Fruit fly (Drosophila melanogaster) whole organism, embryonic: ENCODE results near the gene Nelf-E.

Experiments
- Bgb ChIP-seq: fragments of 200-800 bp; sonication (Bioruptor generic); IDR thresholded peaks from 2 replicates; pipeline ENCODE4 v1.3.6; 2022; ENCODE audit warnings: missing biosample characterization, missing genetic modification characterization; ENCODE audit not compliant: partially characterized antibody
- CG10462 ChIP-seq: fragments of 200-800 bp; sonication (Bioruptor generic); optimal IDR thresholded peaks from 2 replicates; lab custom pipeline; 2016; ENCODE audit warnings: missing biosample characterization, missing genetic modification characterization
- CG12299 ChIP-seq: fragments of 200-800 bp; sonication (Bioruptor generic); optimal IDR thresholded peaks from 2 replicates; lab custom pipeline; 2018; ENCODE audit warnings: missing biosample characterization, mild to moderate bottlenecking, missing genetic modification characterization
- CG12659 ChIP-seq: fragments of 200-800 bp; sonication (Bioruptor generic); optimal IDR thresholded peaks from 3 replicates; lab custom pipeline; 2017; ENCODE audit warnings: mild to moderate bottlenecking, missing biosample characterization, missing genetic modification reagents, missing genetic modification characterization
- CG13287 ChIP-seq: fragments of 200-800 bp; sonication (Bioruptor generic); IDR thresholded peaks from 2 replicates; pipeline ENCODE4 v1.3.6; 2022; ENCODE audit warnings: missing biosample characterization, missing genetic modification characterization; ENCODE audit not compliant: partially characterized antibody
- CG14667 ChIP-seq: fragments of 200-800 bp; sonication (Bioruptor generic); IDR thresholded peaks from 2 replicates; pipeline ENCODE4 v1.3.6; 2022; ENCODE audit warnings: missing biosample characterization, missing genetic modification characterization
- CG16813 ChIP-seq: fragments of 200-800 bp; sonication (Bioruptor generic); IDR thresholded peaks from 3 replicates; pipeline ENCODE4 v1.3.6; 2022; ENCODE audit warnings: missing biosample characterization, missing genetic modification characterization; ENCODE audit not compliant: partially characterized antibody
- CG17186 ChIP-seq: fragments of 200-800 bp; sonication (Bioruptor generic); optimal IDR thresholded peaks from 3 replicates; lab custom pipeline; 2017; ENCODE audit warnings: missing biosample characterization, missing genetic modification reagents, missing genetic modification characterization
- CG18011 ChIP-seq: fragments of 200-800 bp; sonication (Bioruptor generic); optimal IDR thresholded peaks from 2 replicates; lab custom pipeline; 2017; ENCODE audit warnings: missing biosample characterization, missing genetic modification characterization, mild to moderate bottlenecking, moderate library complexity, missing genotype
- CG18764 ChIP-seq: fragments of 200-800 bp; sonication (Bioruptor generic); optimal IDR thresholded peaks from 3 replicates; lab custom pipeline; 2016; ENCODE audit warnings: missing biosample characterization, missing genetic modification characterization
- CG2116 ChIP-seq: fragments of 200-800 bp; sonication (Bioruptor generic); optimal IDR thresholded peaks from 3 replicates; lab custom pipeline; 2018; ENCODE audit warnings: missing biosample characterization, mild to moderate bottlenecking, missing genetic modification characterization
- CG3281 ChIP-seq: fragments of 200-800 bp; sonication (Bioruptor generic); optimal IDR thresholded peaks from 3 replicates; lab custom pipeline; 2017; ENCODE audit warnings: missing biosample characterization, mild to moderate bottlenecking, missing genetic modification characterization
- CG4617 ChIP-seq: fragments of 200-800 bp; sonication (Bioruptor generic); optimal IDR thresholded peaks from 3 replicates; lab custom pipeline; 2016; ENCODE audit warnings: missing biosample characterization, missing genetic modification characterization, borderline replicate concordance
- CG6791 ChIP-seq: fragments of 200-800 bp; sonication (Bioruptor generic); IDR thresholded peaks from 3 replicates; pipeline ENCODE4 v1.3.6; 2022; ENCODE audit warnings: missing biosample characterization, missing genetic modification characterization; ENCODE audit not compliant: partially characterized antibody
- CG9932 ChIP-seq: fragments of 200-800 bp; sonication (Bioruptor generic); IDR thresholded peaks from 2 replicates; pipeline ENCODE4 v1.3.6; 2022; ENCODE audit warnings: missing biosample characterization, missing genetic modification characterization
- CHES-1-like ChIP-seq: fragments of 200-800 bp; sonication (Bioruptor generic); optimal IDR thresholded peaks from 2 replicates; lab custom pipeline; 2016; ENCODE audit warnings: missing biosample characterization, missing genetic modification characterization
- Dll ChIP-seq: fragments of 200-800 bp; sonication (Bioruptor generic); IDR thresholded peaks from 4 replicates; pipeline ENCODE4 v1.3.6; 2022; ENCODE audit warnings: missing biosample characterization, missing genetic modification characterization; ENCODE audit not compliant: partially characterized antibody
- Dp ChIP-seq: fragments of 200-800 bp; sonication (Bioruptor generic); optimal IDR thresholded peaks from 2 replicates; lab custom pipeline; 2018; ENCODE audit warnings: missing biosample characterization, mild to moderate bottlenecking, missing genetic modification characterization, moderate library complexity
- Dref ChIP-seq: fragments of 200-800 bp; sonication (Bioruptor generic); IDR thresholded peaks from 2 replicates; pipeline ENCODE4 v1.3.6; 2022; ENCODE audit warnings: missing biosample characterization, missing genetic modification characterization
- Ets97D ChIP-seq: fragments of 200-800 bp; sonication (Bioruptor generic); optimal IDR thresholded peaks from 3 replicates; lab custom pipeline; 2016; ENCODE audit warnings: missing biosample characterization, missing genetic modification characterization
- MESR4 ChIP-seq: fragments of 200-800 bp; sonication (Bioruptor generic); optimal IDR thresholded peaks from 2 replicates; lab custom pipeline; 2018; ENCODE audit warnings: missing biosample characterization, mild to moderate bottlenecking, missing genetic modification characterization, moderate library complexity
- Opbp ChIP-seq: fragments of 200-800 bp; sonication (Bioruptor generic); IDR thresholded peaks from 3 replicates; pipeline ENCODE4 v1.3.6; 2022; ENCODE audit warnings: missing biosample characterization, missing genetic modification characterization; ENCODE audit not compliant: partially characterized antibody
- Sin3A ChIP-seq: fragments of >200 bp; optimal IDR thresholded peaks from 2 replicates; lab custom pipeline; 2018
- Sox100B ChIP-seq: fragments of 200-800 bp; sonication (Bioruptor generic); optimal IDR thresholded peaks from 3 replicates; lab custom pipeline; 2018; ENCODE audit warnings: missing biosample characterization, mild to moderate bottlenecking, missing genetic modification characterization
- Sry-δ ChIP-seq: fragments of 200-800 bp; sonication (Bioruptor generic); optimal IDR thresholded peaks from 2 replicates; lab custom pipeline; 2016; ENCODE audit warnings: missing biosample characterization, missing genetic modification characterization
- Ssrp ChIP-seq: fragments of 200-800 bp; sonication (Bioruptor generic); optimal IDR thresholded peaks from 2 replicates; lab custom pipeline; 2018; ENCODE audit warnings: missing biosample characterization, mild to moderate bottlenecking, missing genetic modification characterization, moderate library complexity
- amos ChIP-seq: fragments of 200-800 bp; sonication (Bioruptor generic); IDR thresholded peaks from 2 replicates; pipeline ENCODE4 v1.3.6; 2022; ENCODE audit warnings: missing biosample characterization, missing genetic modification characterization; ENCODE audit not compliant: partially characterized antibody
- bigmax ChIP-seq: fragments of 200-800 bp; sonication (Bioruptor generic); optimal IDR thresholded peaks from 2 replicates; lab custom pipeline; 2018; ENCODE audit warnings: missing biosample characterization, mild to moderate bottlenecking, missing genetic modification characterization
- chm ChIP-seq: fragments of 200-800 bp; sonication (Bioruptor generic); IDR thresholded peaks from 2 replicates; pipeline ENCODE4 v1.3.6; 2022; ENCODE audit warnings: missing biosample characterization, missing genetic modification characterization
- chn ChIP-seq: fragments of 200-800 bp; sonication (Bioruptor generic); optimal IDR thresholded peaks from 2 replicates; lab custom pipeline; 2016; ENCODE audit warnings: missing biosample characterization, missing genetic modification characterization
- crol ChIP-seq: fragments of 200-800 bp; sonication (Bioruptor generic); IDR thresholded peaks from 2 replicates; pipeline ENCODE4 v1.3.6; 2022; ENCODE audit warnings: missing biosample characterization, missing genetic modification characterization
- dati ChIP-seq: fragments of 200-800 bp; sonication (Bioruptor generic); IDR thresholded peaks from 2 replicates; pipeline ENCODE4 v1.3.6; 2022; ENCODE audit warnings: missing biosample characterization, missing genetic modification characterization
- inv ChIP-seq: fragments of 200-800 bp; sonication (Bioruptor generic); IDR thresholded peaks from 2 replicates; pipeline ENCODE4 v1.3.6; 2022; ENCODE audit warnings: missing biosample characterization, missing genetic modification characterization; ENCODE audit not compliant: partially characterized antibody
- kni ChIP-seq: fragments of 200-800 bp; sonication (Bioruptor generic); optimal IDR thresholded peaks from 3 replicates; lab custom pipeline; 2017; ENCODE audit warnings: mild to moderate bottlenecking, missing biosample characterization, missing genetic modification reagents, missing genetic modification characterization
- knrl ChIP-seq: fragments of 200-800 bp; sonication (Bioruptor generic); IDR thresholded peaks from 3 replicates; pipeline ENCODE4 v1.3.6; 2022; ENCODE audit warnings: missing biosample characterization, missing genetic modification characterization; ENCODE audit not compliant: partially characterized antibody
- maf-S ChIP-seq: fragments of 200-800 bp; sonication (Bioruptor generic); optimal IDR thresholded peaks from 2 replicates; lab custom pipeline; 2016; ENCODE audit warnings: missing biosample characterization, missing genetic modification characterization
- nerfin-2 ChIP-seq: fragments of 200-800 bp; sonication (Bioruptor generic); IDR thresholded peaks from 2 replicates; pipeline ENCODE4 v1.3.6; 2022; ENCODE audit warnings: missing biosample characterization, missing genetic modification characterization; ENCODE audit not compliant: partially characterized antibody
- pros ChIP-seq: fragments of 200-800 bp; sonication (Bioruptor generic); optimal IDR thresholded peaks from 3 replicates; lab custom pipeline; 2019; ENCODE audit warnings: missing biosample characterization, mild to moderate bottlenecking, missing genetic modification characterization, moderate library complexity
- pzg ChIP-seq: fragments of 200-800 bp; sonication (Bioruptor generic); optimal IDR thresholded peaks from 3 replicates; lab custom pipeline; 2018; ENCODE audit warnings: missing biosample characterization, mild to moderate bottlenecking, missing genetic modification characterization, moderate library complexity
- run ChIP-seq: fragments of 200-800 bp; sonication (Bioruptor generic); optimal IDR thresholded peaks from 3 replicates; lab custom pipeline; 2018; ENCODE audit warnings: missing biosample characterization, mild to moderate bottlenecking, missing genetic modification characterization
- sr ChIP-seq: fragments of 200-800 bp; sonication (Bioruptor generic); IDR thresholded peaks from 3 replicates; pipeline ENCODE4 v1.3.6; 2022; ENCODE audit warnings: missing biosample characterization, missing genetic modification characterization
- tna ChIP-seq: fragments of 200-800 bp; sonication (Bioruptor generic); IDR thresholded peaks from 2 replicates; pipeline ENCODE4 v1.3.6; 2022; ENCODE audit warnings: missing biosample characterization, missing genetic modification characterization; ENCODE audit not compliant: partially characterized antibody
- trem ChIP-seq: fragments of 200-800 bp; optimal IDR thresholded peaks from 3 replicates; lab custom pipeline; 2019; ENCODE audit warnings: missing biosample characterization, mild to moderate bottlenecking, missing genetic modification characterization, moderate library complexity
- twi ChIP-seq: fragments of 200-800 bp; optimal IDR thresholded peaks from 2 replicates; lab custom pipeline; 2019; ENCODE audit warnings: missing biosample characterization, mild to moderate bottlenecking, missing genetic modification characterization, moderate library complexity
- unc-4 ChIP-seq: fragments of 200-800 bp; sonication (Bioruptor generic); IDR thresholded peaks from 2 replicates; pipeline ENCODE4 v1.3.6; 2022; ENCODE audit warnings: missing biosample characterization, missing genetic modification characterization; ENCODE audit not compliant: partially characterized antibody
- vnd ChIP-seq: fragments of 200-800 bp; sonication (Bioruptor generic); IDR thresholded peaks from 3 replicates; pipeline ENCODE4 v1.3.6; 2022; ENCODE audit warnings: missing biosample characterization, missing genetic modification characterization; ENCODE audit not compliant: partially characterized antibody
- zfh2 ChIP-seq: fragments of 200-800 bp; sonication (Bioruptor generic); optimal IDR thresholded peaks from 2 replicates; lab custom pipeline; 2016; ENCODE audit warnings: missing biosample characterization, missing genetic modification characterization

The Nelf-E gene

dm6 chr3L:8623702-8624421 lies 23.2 kb upstream of the Nelf-E start, which contains the start of the genes GAPsec and Zasp66 (continued):
- no peak for TF ChIP-seq run (tag; lab: Kevin White, UChicago)
- TF ChIP-seq Dref (GFP tag; lab: Robert Waterston, UW): peak; percentile 80
- no peak for TF ChIP-seq CHES-1-like
- peak; percentile 63; the same call in 2 of the 4 replicates for TF ChIP-seq Dll (GFP tag; lab: Robert Waterston, UW)
- TF ChIP-seq vnd (GFP tag; lab: Robert Waterston, UW): no peak; the same call in 2 of the 3 replicates
- TF ChIP-seq bigmax (GFP tag; lab: Kevin White, UChicago): no peak
- peak; percentile 8 for TF ChIP-seq Ets97D
- no peak for TF ChIP-seq CG3281 (GFP tag; lab: Kevin White, UChicago)
- no peak for TF ChIP-seq chm
- no peak for TF ChIP-seq pros (GFP tag; lab: Kevin White, UChicago)
- no peak for TF ChIP-seq sr (GFP tag; lab: Robert Waterston, UW)
- TF ChIP-seq CG12659: no peak
- peak; percentile 33; the same call in 2 of the 3 replicates for TF ChIP-seq CG16813 (GFP tag; lab: Robert Waterston, UW)
- no peak for TF ChIP-seq CG10462 (GFP tag; lab: Kevin White, UChicago)
- no peak for TF ChIP-seq chn (GFP tag; lab: Kevin White, UChicago)
- no peak for TF ChIP-seq CG14667 (GFP tag; lab: Robert Waterston, UW)
- TF ChIP-seq Dp (GFP tag; lab: Kevin White, UChicago): peak; percentile 90
- no peak for TF ChIP-seq CG18764
- 0 out of 2 replicates have a peak, but pooled peaks have one; percentile 47 for TF ChIP-seq Bgb
- TF ChIP-seq knrl (GFP tag; lab: Robert Waterston, UW): peak; percentile 19; the same call in 1 of the 3 replicates
- TF ChIP-seq twi (tag; lab: Kevin White, UChicago): no peak
- TF ChIP-seq unc-4 (GFP tag; lab: Robert Waterston, UW): peak; percentile 34; the same call in 1 of the 2 replicates
- TF ChIP-seq nerfin-2: peak; percentile 20; the same call in 1 of the 2 replicates
- no peak for TF ChIP-seq CG17186 (GFP tag; lab: Kevin White, UChicago)
- TF ChIP-seq Sin3A (lab: Kevin White, UChicago): no peak
- peak; percentile 85 for TF ChIP-seq CG2116 (GFP tag; lab: Kevin White, UChicago)
- TF ChIP-seq CG13287 (GFP tag; lab: Robert Waterston, UW): peak; percentile 70
- no peak for TF ChIP-seq Sox100B (GFP tag; lab: Kevin White, UChicago)
- TF ChIP-seq amos: peak; percentile 49
- peak; percentile 28 for TF ChIP-seq Sry-δ (GFP tag; lab: Kevin White, UChicago)
- peak; percentile 41; the same call in 2 of the 3 replicates for TF ChIP-seq CG6791 (GFP tag; lab: Robert Waterston, UW)
- peak; percentile 42 for TF ChIP-seq MESR4 (GFP tag; lab: Kevin White, UChicago)
- TF ChIP-seq CG18011 (GFP tag; lab: Kevin White, UChicago): no peak
- peak; percentile 42 for TF ChIP-seq pzg (GFP tag; lab: Kevin White, UChicago)
- TF ChIP-seq CG12299 (tag; lab: Kevin White, UChicago): no peak
- peak; percentile 54 for TF ChIP-seq CG4617 (GFP tag; lab: Kevin White, UChicago)
- TF ChIP-seq inv (GFP tag; lab: Robert Waterston, UW): 0 out of 2 replicates have a peak, but pooled peaks have one; percentile 9
- 0 out of 3 replicates have a peak, but pooled peaks have one; percentile 31 for TF ChIP-seq Opbp (GFP tag; lab: Robert Waterston, UW)
- TF ChIP-seq dati: no peak
- TF ChIP-seq tna (GFP tag; lab: Robert Waterston, UW): 0 out of 2 replicates have a peak, but pooled peaks have one; percentile 23
- no peak for TF ChIP-seq kni
- TF ChIP-seq CG9932 (GFP tag; lab: Robert Waterston, UW): no peak
- TF ChIP-seq maf-S (GFP tag; lab: Kevin White, UChicago): no peak
- no peak for TF ChIP-seq crol
- TF ChIP-seq zfh2: no peak
- peak; percentile 27 for TF ChIP-seq trem (tag; lab: Kevin White, UChicago)
- TF ChIP-seq Ssrp (tag; lab: Kevin White, UChicago): no peak
